Worm (Caenorhabditis elegans) whole organism, young adult: Measurements from ENCODE around the gene acdh-2.

Source experiments
- Y79H2A.3 ChIP-seq: fragments of 200-800 bp; sonication (Bioruptor generic); conservative IDR thresholded peaks from 2 replicates; pipeline ENCODE4 v1.3.6; 2022; ENCODE audit warnings: missing genetic modification reagents, missing genetic modification characterization, missing compliant biosample characterization
- athp-1 ChIP-seq: sonication (generic microtip); optimal IDR thresholded peaks from 2 replicates; lab custom pipeline; 2017; ENCODE audit warnings: mild to moderate bottlenecking, missing genetic modification characterization, missing compliant biosample characterization
- dpl-1 ChIP-seq: fragments of 150-350 bp; optimal IDR thresholded peaks from 2 replicates; lab custom pipeline; 2014; ENCODE audit warnings: missing biosample characterization, missing genetic modification reagents, missing genetic modification characterization
- efl-1 ChIP-seq: fragments of 150-350 bp; optimal IDR thresholded peaks from 2 replicates; lab custom pipeline; 2014; ENCODE audit warnings: missing biosample characterization, missing genetic modification reagents, missing genetic modification characterization
- ets-4 ChIP-seq: fragments of 200-800 bp; sonication (Bioruptor generic); optimal IDR thresholded peaks from 2 replicates; lab custom pipeline; 2018; ENCODE audit warnings: mild to moderate bottlenecking, missing genetic modification characterization, missing compliant biosample characterization
- lsl-1 ChIP-seq: fragments of 200-800 bp; sonication (Bioruptor generic); optimal IDR thresholded peaks from 2 replicates; lab custom pipeline; 2018; ENCODE audit warnings: mild to moderate bottlenecking, missing genetic modification characterization, moderate library complexity, missing compliant biosample characterization
- snpc-1.1 ChIP-seq: sonication (generic microtip); optimal IDR thresholded peaks from 2 replicates; lab custom pipeline; 2017; ENCODE audit warnings: missing genetic modification characterization, mild to moderate bottlenecking, missing compliant biosample characterization, antibody characterized with exemption, moderate library complexity, missing genotype, missing genetic modification reagents; ENCODE audit not compliant: insufficient read depth
- unc-62 ChIP-seq: fragments of 150-350 bp; optimal IDR thresholded peaks from 2 replicates; lab custom pipeline; 2014; ENCODE audit warnings: missing biosample characterization, missing genetic modification reagents, missing genetic modification characterization
- xnd-1 ChIP-seq: sonication (generic microtip); optimal IDR thresholded peaks from 2 replicates; lab custom pipeline; 2016; ENCODE audit warnings: missing genotype, missing genetic modification reagents, missing genetic modification characterization, missing compliant biosample characterization

DNA sequence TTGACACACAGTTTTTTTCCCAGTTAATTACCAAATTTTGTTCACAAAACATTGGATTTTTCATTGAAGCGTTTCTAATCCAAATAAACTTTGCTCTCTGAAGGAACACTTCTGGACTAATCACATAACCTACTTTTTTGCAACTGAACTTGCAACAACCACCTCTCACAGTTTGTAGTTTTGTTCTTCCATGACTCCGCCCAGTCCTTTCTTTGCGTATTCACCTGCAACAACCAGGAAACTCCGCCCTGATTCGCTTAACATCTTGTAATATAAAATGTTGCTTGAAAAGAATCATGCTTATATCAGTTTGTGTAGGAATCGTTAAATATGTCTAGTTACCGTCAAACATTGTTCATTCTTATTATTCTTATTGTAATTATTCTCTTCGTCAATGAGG lies 9.1 kb upstream of the acdh-2 start, which contains the start of gene ins-11:
- no peak for TF ChIP-seq lsl-1 (GFP tag; lab: Kevin White, UChicago)
- TF ChIP-seq unc-62 (GFP tag; lab: Kevin White, UChicago): no peak
- TF ChIP-seq snpc-1.1 (tag; lab: Kevin White, UChicago): no peak
- TF ChIP-seq ets-4 (GFP tag; lab: Kevin White, UChicago): no peak
- no peak for TF ChIP-seq athp-1 (tag; lab: Kevin White, UChicago)
- TF ChIP-seq xnd-1 (tag; lab: Kevin White, UChicago): no peak
- no peak for TF ChIP-seq Y79H2A.3
- no peak for TF ChIP-seq dpl-1 (GFP tag; lab: Kevin White, UChicago)
- no peak for TF ChIP-seq efl-1 (GFP tag; lab: Kevin White, UChicago)
